Fruit fly (Drosophila melanogaster) whole organism, embryonic: ENCODE data around the gene sloth1.

Experiments used
- Atf6 ChIP-seq: fragments of 200-800 bp; sonication (Bioruptor generic); IDR thresholded peaks from 2 replicates; pipeline ENCODE4 v1.3.6; 2022; ENCODE audit warnings: missing biosample characterization, missing genetic modification characterization
- Bdp1 ChIP-seq: fragments of 200-800 bp; sonication (Bioruptor generic); optimal IDR thresholded peaks from 3 replicates; lab custom pipeline; 2016; ENCODE audit warnings: missing biosample characterization, missing genetic modification characterization
- Bteb2 ChIP-seq: fragments of 200-800 bp; sonication (Bioruptor generic); optimal IDR thresholded peaks from 2 replicates; lab custom pipeline; 2016; ENCODE audit warnings: missing biosample characterization, missing genetic modification characterization
- C15 ChIP-seq: fragments of 200-800 bp; sonication (Bioruptor generic); IDR thresholded peaks from 3 replicates; pipeline ENCODE4 v1.3.6; 2022; ENCODE audit warnings: missing biosample characterization, missing genetic modification characterization
- CG10267 ChIP-seq: fragments of 200-800 bp; sonication (Bioruptor generic); optimal IDR thresholded peaks from 2 replicates; lab custom pipeline; 2018; ENCODE audit warnings: missing biosample characterization, mild to moderate bottlenecking, missing genetic modification characterization, moderate library complexity
- CG10654 ChIP-seq: fragments of 200-800 bp; sonication (Bioruptor generic); optimal IDR thresholded peaks from 2 replicates; lab custom pipeline; 2016; ENCODE audit warnings: missing biosample characterization, missing genetic modification characterization
- CG11093 ChIP-seq: fragments of 200-800 bp; sonication (Bioruptor generic); IDR thresholded peaks from 3 replicates; pipeline ENCODE4 v1.3.6; 2022; ENCODE audit warnings: missing biosample characterization, missing genetic modification characterization
- CG12219 ChIP-seq: fragments of 200-800 bp; sonication (Bioruptor generic); optimal IDR thresholded peaks from 3 replicates; lab custom pipeline; 2018; ENCODE audit warnings: missing biosample characterization, mild to moderate bottlenecking, missing genetic modification characterization
- CG12391 ChIP-seq: fragments of 200-800 bp; sonication (Bioruptor generic); optimal IDR thresholded peaks from 3 replicates; lab custom pipeline; 2018; ENCODE audit warnings: missing biosample characterization, mild to moderate bottlenecking, missing genetic modification characterization, moderate library complexity
- CG12942 ChIP-seq: fragments of 200-800 bp; sonication (Bioruptor generic); optimal IDR thresholded peaks from 3 replicates; lab custom pipeline; 2016; ENCODE audit warnings: missing biosample characterization, missing genetic modification characterization
- CG14860 ChIP-seq: fragments of 200-800 bp; sonication (Bioruptor generic); IDR thresholded peaks from 3 replicates; pipeline ENCODE4 v1.3.6; 2022; ENCODE audit warnings: missing biosample characterization, missing genetic modification characterization; ENCODE audit not compliant: partially characterized antibody
- CG16813 ChIP-seq: fragments of 200-800 bp; sonication (Bioruptor generic); IDR thresholded peaks from 3 replicates; pipeline ENCODE4 v1.3.6; 2022; ENCODE audit warnings: missing biosample characterization, missing genetic modification characterization; ENCODE audit not compliant: partially characterized antibody
- CG17361 ChIP-seq: fragments of 200-800 bp; sonication (Bioruptor generic); IDR thresholded peaks from 3 replicates; pipeline ENCODE4 v1.3.6; 2022; ENCODE audit warnings: missing biosample characterization, missing genetic modification characterization
- CG18262 ChIP-seq: fragments of 200-800 bp; optimal IDR thresholded peaks from 3 replicates; lab custom pipeline; 2019; ENCODE audit warnings: missing biosample characterization, mild to moderate bottlenecking, missing genetic modification characterization, moderate library complexity
- CG1832 ChIP-seq: fragments of 200-800 bp; sonication (Bioruptor generic); optimal IDR thresholded peaks from 2 replicates; lab custom pipeline; 2017; ENCODE audit warnings: missing biosample characterization, mild to moderate bottlenecking, missing genetic modification characterization, inconsistent platforms
- CG18476 ChIP-seq: fragments of 200-800 bp; sonication (Bioruptor generic); optimal IDR thresholded peaks from 2 replicates; lab custom pipeline; 2016; ENCODE audit warnings: missing biosample characterization, mild to moderate bottlenecking, missing genetic modification characterization
- CG2678 ChIP-seq: fragments of 200-800 bp; sonication (Bioruptor generic); optimal IDR thresholded peaks from 3 replicates; lab custom pipeline; 2019; ENCODE audit warnings: missing biosample characterization, mild to moderate bottlenecking, missing genetic modification characterization, moderate library complexity
- CG30020 ChIP-seq: fragments of 200-800 bp; optimal IDR thresholded peaks from 2 replicates; lab custom pipeline; 2019; ENCODE audit warnings: missing biosample characterization, mild to moderate bottlenecking, missing genetic modification characterization, moderate library complexity
- CG31224 ChIP-seq: fragments of 200-800 bp; sonication (Bioruptor generic); IDR thresholded peaks from 2 replicates; pipeline ENCODE4 v1.3.6; 2022; ENCODE audit warnings: missing biosample characterization, missing genetic modification characterization
- CG3726 ChIP-seq: fragments of 200-800 bp; sonication (Bioruptor generic); IDR thresholded peaks from 3 replicates; pipeline ENCODE4, ENCODE4 v1.3.6; 2022; ENCODE audit warnings: missing biosample characterization, missing genetic modification characterization
- CG4360 ChIP-seq: fragments of 200-800 bp; sonication (Bioruptor generic); IDR thresholded peaks from 2 replicates; pipeline ENCODE4 v1.3.6; 2022; ENCODE audit warnings: missing biosample characterization, missing genetic modification characterization
- CG43689 ChIP-seq: fragments of 200-800 bp; sonication (Bioruptor generic); IDR thresholded peaks from 2 replicates; pipeline ENCODE4 v1.3.6; 2022; ENCODE audit warnings: missing biosample characterization, missing genetic modification characterization
- CG5180 ChIP-seq: fragments of 200-800 bp; sonication (Bioruptor generic); optimal IDR thresholded peaks from 3 replicates; lab custom pipeline; 2017; ENCODE audit warnings: missing biosample characterization, missing genetic modification characterization, mild to moderate bottlenecking, moderate library complexity, missing genetic modification reagents
- CG6254 ChIP-seq: fragments of 200-800 bp; sonication (Bioruptor generic); optimal IDR thresholded peaks from 3 replicates; lab custom pipeline; 2017; ENCODE audit warnings: mild to moderate bottlenecking, missing biosample characterization, missing genetic modification reagents, missing genetic modification characterization
- CG6654 ChIP-seq: fragments of 200-800 bp; sonication (Bioruptor generic); optimal IDR thresholded peaks from 2 replicates; lab custom pipeline; 2017; ENCODE audit warnings: missing biosample characterization, mild to moderate bottlenecking, missing genetic modification characterization
- CG6689 ChIP-seq: fragments of 200-800 bp; sonication (Bioruptor generic); IDR thresholded peaks from 2 replicates; pipeline ENCODE4 v1.3.6; 2022; ENCODE audit warnings: missing biosample characterization, missing genetic modification characterization
- CG7271 ChIP-seq: fragments of 200-800 bp; sonication (Bioruptor generic); optimal IDR thresholded peaks from 2 replicates; lab custom pipeline; 2018; ENCODE audit warnings: missing biosample characterization, mild to moderate bottlenecking, missing genetic modification characterization, moderate library complexity
- CG8281 ChIP-seq: fragments of 200-800 bp; sonication (Bioruptor generic); optimal IDR thresholded peaks from 2 replicates; lab custom pipeline; 2018; ENCODE audit warnings: missing biosample characterization, mild to moderate bottlenecking, missing genetic modification characterization, moderate library complexity
- CTCF ChIP-seq: fragments of 200-800 bp; sonication (Bioruptor generic); optimal IDR thresholded peaks from 2 replicates; lab custom pipeline; 2017; ENCODE audit warnings: missing biosample characterization, mild to moderate bottlenecking, missing genetic modification characterization, moderate library complexity
- Fer2 ChIP-seq: fragments of 200-800 bp; sonication (Bioruptor generic); optimal IDR thresholded peaks from 2 replicates; lab custom pipeline; 2018; ENCODE audit warnings: missing biosample characterization, mild to moderate bottlenecking, missing genetic modification characterization, moderate library complexity
- Hsf ChIP-seq: fragments of 200-800 bp; sonication (Bioruptor generic); optimal IDR thresholded peaks from 3 replicates; lab custom pipeline; 2016; ENCODE audit warnings: missing biosample characterization, missing genetic modification characterization
- Optix ChIP-seq: fragments of 200-800 bp; sonication (Bioruptor generic); IDR thresholded peaks from 3 replicates; pipeline ENCODE4 v1.3.6; 2022; ENCODE audit warnings: missing biosample characterization, missing genetic modification characterization
- Vsx1 ChIP-seq: fragments of 200-800 bp; sonication (Bioruptor generic); optimal IDR thresholded peaks from 2 replicates; lab custom pipeline; 2017; ENCODE audit warnings: missing biosample characterization, mild to moderate bottlenecking, missing genetic modification characterization, missing genetic modification reagents
- crc ChIP-seq: fragments of 200-800 bp; sonication (Bioruptor generic); optimal IDR thresholded peaks from 2 replicates; lab custom pipeline; 2016; ENCODE audit warnings: missing biosample characterization, missing genetic modification characterization
- danr ChIP-seq: fragments of 200-800 bp; sonication (Bioruptor generic); IDR thresholded peaks from 2 replicates; pipeline ENCODE4 v1.3.6; 2022; ENCODE audit warnings: missing biosample characterization, missing genetic modification characterization
- dysf ChIP-seq: fragments of 200-800 bp; sonication (Bioruptor generic); IDR thresholded peaks from 3 replicates; pipeline ENCODE4 v1.3.6; 2022; ENCODE audit warnings: missing biosample characterization, missing genetic modification characterization
- ems ChIP-seq: fragments of 200-800 bp; sonication (Bioruptor generic); optimal IDR thresholded peaks from 3 replicates; lab custom pipeline; 2016; ENCODE audit warnings: missing biosample characterization, missing genetic modification characterization
- eve ChIP-seq, 2 experiments: fragments of >200 bp; optimal IDR thresholded peaks; 2 replicates each; lab custom pipeline; 2017; ENCODE audit warnings: missing biosample characterization in 2 of 2, missing genetic modification characterization in 2 of 2
- gfzf ChIP-seq: fragments of 200-800 bp; sonication (Bioruptor generic); optimal IDR thresholded peaks from 2 replicates; lab custom pipeline; 2016; ENCODE audit warnings: missing biosample characterization, mild to moderate bottlenecking, missing genetic modification characterization, moderate library complexity
- hth ChIP-seq: fragments of >200 bp; optimal IDR thresholded peaks from 2 replicates; lab custom pipeline; 2017; ENCODE audit warnings: inconsistent platforms
- ken ChIP-seq: fragments of 200-800 bp; sonication (Bioruptor generic); IDR thresholded peaks from 3 replicates; pipeline ENCODE4 v1.3.6; 2022; ENCODE audit warnings: missing biosample characterization, missing genetic modification characterization
- nerfin-1 ChIP-seq: fragments of 200-800 bp; sonication (Bioruptor generic); optimal IDR thresholded peaks from 3 replicates; lab custom pipeline; 2019; ENCODE audit warnings: missing biosample characterization, mild to moderate bottlenecking, missing genetic modification characterization, moderate library complexity
- otp ChIP-seq: fragments of 200-800 bp; sonication (Bioruptor generic); IDR thresholded peaks from 3 replicates; pipeline ENCODE4, ENCODE4 v1.3.6; 2022; ENCODE audit warnings: missing biosample characterization, missing genetic modification characterization
- pfk ChIP-seq: fragments of 200-800 bp; sonication (Bioruptor generic); optimal IDR thresholded peaks from 2 replicates; lab custom pipeline; 2018; ENCODE audit warnings: missing biosample characterization, mild to moderate bottlenecking, missing genetic modification characterization, moderate library complexity
- pros ChIP-seq: fragments of 200-800 bp; sonication (Bioruptor generic); optimal IDR thresholded peaks from 3 replicates; lab custom pipeline; 2019; ENCODE audit warnings: missing biosample characterization, mild to moderate bottlenecking, missing genetic modification characterization, moderate library complexity
- row ChIP-seq: fragments of 200-800 bp; sonication (Bioruptor generic); IDR thresholded peaks from 3 replicates; pipeline ENCODE4 v1.3.6; 2022; ENCODE audit warnings: missing biosample characterization, missing genetic modification characterization
- schlank ChIP-seq: fragments of 200-800 bp; sonication (Bioruptor generic); optimal IDR thresholded peaks from 2 replicates; lab custom pipeline; 2018; ENCODE audit warnings: missing biosample characterization, mild to moderate bottlenecking, missing genetic modification characterization
- sima ChIP-seq: fragments of 200-800 bp; sonication (Bioruptor generic); optimal IDR thresholded peaks from 2 replicates; lab custom pipeline; 2016; ENCODE audit warnings: missing biosample characterization, missing genetic modification characterization
- so ChIP-seq: fragments of 200-800 bp; sonication (Bioruptor generic); IDR thresholded peaks from 3 replicates; pipeline ENCODE4 v1.3.6; 2022; ENCODE audit warnings: missing biosample characterization, missing genetic modification characterization
- sug ChIP-seq: fragments of 200-800 bp; optimal IDR thresholded peaks from 2 replicates; lab custom pipeline; 2019; ENCODE audit warnings: missing biosample characterization, mild to moderate bottlenecking, missing genetic modification characterization, moderate library complexity
- trem ChIP-seq: fragments of 200-800 bp; optimal IDR thresholded peaks from 3 replicates; lab custom pipeline; 2019; ENCODE audit warnings: missing biosample characterization, mild to moderate bottlenecking, missing genetic modification characterization, moderate library complexity
- trh ChIP-seq: fragments of 200-800 bp; sonication (Bioruptor generic); optimal IDR thresholded peaks from 2 replicates; lab custom pipeline; 2016; ENCODE audit warnings: missing biosample characterization, missing genetic modification characterization
- zfh2 ChIP-seq: fragments of 200-800 bp; sonication (Bioruptor generic); optimal IDR thresholded peaks from 2 replicates; lab custom pipeline; 2016; ENCODE audit warnings: missing biosample characterization, missing genetic modification characterization

sloth1 gene

dm6 chrX:6973340-6973739 lies 37.8 kb upstream of the sloth1 start, which contains the start of gene CG3040 (continued):
- TF ChIP-seq Atf6 (GFP tag; lab: Robert Waterston, UW) (no peak), CG5180 (GFP tag; lab: Kevin White, UChicago) (no peak), CG31224 (GFP tag; lab: Robert Waterston, UW) (no peak), CG16813 (no peak), gfzf (peak; percentile 93), CG6689 (GFP tag; lab: Robert Waterston, UW) (no peak), ken (GFP tag; lab: Robert Waterston, UW) (peak; percentile 48; the same call in 1 of the 3 replicates), row (GFP tag; lab: Robert Waterston, UW) (peak; percentile 74), Fer2 (tag; lab: Kevin White, UChicago) (no peak), CG43689 (GFP tag; lab: Robert Waterston, UW) (no peak), CG12391 (tag; lab: Kevin White, UChicago) (peak; percentile 51), Optix (GFP tag; lab: Robert Waterston, UW) (no peak), eve (GFP tag; optimal IDR thresholded peaks at IDR 0.05; lab: Kevin White, UChicago) (no peak), CG30020 (tag; lab: Kevin White, UChicago) (peak; percentile 2), CG11093 (no peak), so (GFP tag; lab: Robert Waterston, UW) (no peak), hth (lab: Kevin White, UChicago) (no peak), sug (peak; percentile 49), CG10654 (GFP tag; lab: Kevin White, UChicago) (peak; percentile 25), dysf (GFP tag; lab: Robert Waterston, UW) (peak; percentile 28; the same call in 1 of the 3 replicates), CG12942 (GFP tag; lab: Kevin White, UChicago) (no peak), otp (GFP tag; lab: Robert Waterston, UW) (no peak), zfh2 (GFP tag; lab: Kevin White, UChicago) (peak; percentile 40), Bdp1 (no peak), CG12219 (GFP tag; lab: Kevin White, UChicago) (no peak), CG6654 (GFP tag; lab: Kevin White, UChicago) (no peak), CG1832 (GFP tag; lab: Kevin White, UChicago) (no peak), pros (GFP tag; lab: Kevin White, UChicago) (no peak), CG6254 (GFP tag; lab: Kevin White, UChicago) (no peak), CG3726 (GFP tag; lab: Robert Waterston, UW) (no peak), schlank (no peak), CG4360 (GFP tag; lab: Robert Waterston, UW) (no peak), CG18262 (tag; lab: Kevin White, UChicago) (peak; percentile 35), CG2678 (tag; lab: Kevin White, UChicago) (peak; percentile 39), Hsf (GFP tag; lab: Kevin White, UChicago) (peak; percentile 37), CG7271 (tag; lab: Kevin White, UChicago) (no peak), CG18476 (GFP tag; lab: Kevin White, UChicago) (no peak), CG8281 (tag; lab: Kevin White, UChicago) (no peak), CG17361 (peak; percentile 48; the same call in 1 of the 3 replicates), ems (GFP tag; lab: Kevin White, UChicago) (no peak), CTCF (GFP tag; lab: Kevin White, UChicago) (peak; percentile 42), crc (GFP tag; lab: Kevin White, UChicago) (no peak), danr (no peak), CG10267 (tag; lab: Kevin White, UChicago) (peak; percentile 47), Bteb2 (GFP tag; lab: Kevin White, UChicago) (no peak), trh (GFP tag; lab: Kevin White, UChicago) (no peak), sima (GFP tag; lab: Kevin White, UChicago) (no peak), pfk (GFP tag; lab: Kevin White, UChicago) (no peak), trem (tag; lab: Kevin White, UChicago) (peak; percentile 46), Vsx1 (GFP tag; lab: Kevin White, UChicago) (no peak), C15 (GFP tag; lab: Robert Waterston, UW) (no peak), CG14860 (no peak), nerfin-1 (tag; lab: Kevin White, UChicago) (no peak)
